Fruit fly (Drosophila melanogaster) whole organism, embryonic: ENCODE results near the gene Hsp67Ba.
A peak's percentile ranks its signal among the peaks of the same experiment; 100 is the strongest.

Experiments used
- Ada2b ChIP-seq: fragments of 200-800 bp; sonication (Bioruptor generic); IDR thresholded peaks from 2 replicates; pipeline ENCODE4 v1.3.6; 2022; ENCODE audit warnings: missing biosample characterization, missing genetic modification characterization
- Aef1 ChIP-seq: fragments of 200-800 bp; sonication (Bioruptor generic); IDR thresholded peaks from 3 replicates; pipeline ENCODE4 v1.3.6; 2022; ENCODE audit warnings: missing biosample characterization, missing genetic modification characterization
- BEAF-32 ChIP-seq: fragments of 200-800 bp; sonication (Bioruptor generic); optimal IDR thresholded peaks from 3 replicates; lab custom pipeline; 2017; ENCODE audit warnings: missing biosample characterization, missing genetic modification characterization, mild to moderate bottlenecking, moderate library complexity, missing genetic modification reagents
- C15 ChIP-seq: fragments of 200-800 bp; sonication (Bioruptor generic); IDR thresholded peaks from 3 replicates; pipeline ENCODE4 v1.3.6; 2022; ENCODE audit warnings: missing biosample characterization, missing genetic modification characterization
- CG11696 ChIP-seq: fragments of 200-800 bp; sonication (Bioruptor generic); IDR thresholded peaks from 2 replicates; pipeline ENCODE4 v1.3.6; 2022; ENCODE audit warnings: missing biosample characterization, missing genetic modification characterization
- CG12744 ChIP-seq: fragments of 200-800 bp; sonication (Bioruptor generic); optimal IDR thresholded peaks from 2 replicates; lab custom pipeline; 2016; ENCODE audit warnings: missing biosample characterization, missing genetic modification characterization
- CG12942 ChIP-seq: fragments of 200-800 bp; sonication (Bioruptor generic); optimal IDR thresholded peaks from 3 replicates; lab custom pipeline; 2016; ENCODE audit warnings: missing biosample characterization, missing genetic modification characterization
- CG13775 ChIP-seq: fragments of 200-800 bp; sonication (Bioruptor generic); optimal IDR thresholded peaks from 3 replicates; lab custom pipeline; 2017; ENCODE audit warnings: missing biosample characterization, mild to moderate bottlenecking, missing genetic modification characterization
- CG15073 ChIP-seq: fragments of 200-800 bp; sonication (Bioruptor generic); optimal IDR thresholded peaks from 2 replicates; lab custom pipeline; 2016; ENCODE audit warnings: missing biosample characterization, missing genetic modification characterization
- CG15479 ChIP-seq: fragments of 200-800 bp; sonication (Bioruptor generic); optimal IDR thresholded peaks from 3 replicates; lab custom pipeline; 2019; ENCODE audit warnings: missing biosample characterization, mild to moderate bottlenecking, missing genetic modification characterization, moderate library complexity
- CG17359 ChIP-seq: fragments of 200-800 bp; sonication (Bioruptor generic); optimal IDR thresholded peaks from 3 replicates; lab custom pipeline; 2018; ENCODE audit warnings: missing biosample characterization, mild to moderate bottlenecking, missing genetic modification characterization, moderate library complexity
- CG17802 ChIP-seq: fragments of 200-800 bp; sonication (Bioruptor generic); optimal IDR thresholded peaks from 2 replicates; lab custom pipeline; 2018; ENCODE audit warnings: missing biosample characterization, mild to moderate bottlenecking, missing genetic modification characterization, moderate library complexity
- CG2199 ChIP-seq: fragments of 200-800 bp; sonication (Bioruptor generic); IDR thresholded peaks from 3 replicates; pipeline ENCODE4 v1.3.6; 2022; ENCODE audit warnings: missing biosample characterization, missing genetic modification characterization
- CG2875 ChIP-seq: fragments of 200-800 bp; sonication (Bioruptor generic); optimal IDR thresholded peaks from 2 replicates; lab custom pipeline; 2017; ENCODE audit warnings: missing biosample characterization, mild to moderate bottlenecking, missing genetic modification characterization, missing genetic modification reagents
- CG31224 ChIP-seq: fragments of 200-800 bp; sonication (Bioruptor generic); IDR thresholded peaks from 2 replicates; pipeline ENCODE4 v1.3.6; 2022; ENCODE audit warnings: missing biosample characterization, missing genetic modification characterization
- CG33557 ChIP-seq: fragments of 200-800 bp; sonication (Bioruptor generic); optimal IDR thresholded peaks from 2 replicates; lab custom pipeline; 2019; ENCODE audit warnings: missing biosample characterization, mild to moderate bottlenecking, missing genetic modification characterization, moderate library complexity
- CG6175 ChIP-seq: fragments of 200-800 bp; sonication (Bioruptor generic); IDR thresholded peaks from 3 replicates; pipeline ENCODE4 v1.3.6; 2022; ENCODE audit warnings: missing biosample characterization, missing genetic modification characterization
- CG6654 ChIP-seq: fragments of 200-800 bp; sonication (Bioruptor generic); optimal IDR thresholded peaks from 2 replicates; lab custom pipeline; 2017; ENCODE audit warnings: missing biosample characterization, mild to moderate bottlenecking, missing genetic modification characterization
- CG9727 ChIP-seq: fragments of 200-800 bp; sonication (Bioruptor generic); optimal IDR thresholded peaks from 3 replicates; lab custom pipeline; 2017; ENCODE audit warnings: missing biosample characterization, mild to moderate bottlenecking, missing genetic modification characterization
- CG9932 ChIP-seq: fragments of 200-800 bp; sonication (Bioruptor generic); IDR thresholded peaks from 2 replicates; pipeline ENCODE4 v1.3.6; 2022; ENCODE audit warnings: missing biosample characterization, missing genetic modification characterization
- Dip3 ChIP-seq: fragments of 200-800 bp; sonication (Bioruptor generic); optimal IDR thresholded peaks from 3 replicates; lab custom pipeline; 2016; ENCODE audit warnings: missing biosample characterization, missing genetic modification characterization
- Fer1 ChIP-seq: fragments of 200-800 bp; sonication (Bioruptor generic); optimal IDR thresholded peaks from 2 replicates; lab custom pipeline; 2017; ENCODE audit warnings: missing biosample characterization, mild to moderate bottlenecking, missing genetic modification characterization
- Fer3 ChIP-seq: fragments of 200-800 bp; sonication (Bioruptor generic); optimal IDR thresholded peaks from 2 replicates; lab custom pipeline; 2018; ENCODE audit warnings: missing biosample characterization, mild to moderate bottlenecking, missing genetic modification characterization, moderate library complexity
- H2.0 ChIP-seq: fragments of 200-800 bp; sonication (Bioruptor generic); IDR thresholded peaks from 2 replicates; pipeline ENCODE4 v1.3.6; 2022; ENCODE audit warnings: missing biosample characterization, missing genetic modification characterization
- HHEX ChIP-seq: fragments of 200-800 bp; sonication (Bioruptor generic); optimal IDR thresholded peaks from 3 replicates; lab custom pipeline; 2017; ENCODE audit warnings: missing biosample characterization, mild to moderate bottlenecking, missing genetic modification characterization, missing genetic modification reagents
- MBD-R2 ChIP-seq: fragments of 200-800 bp; sonication (Bioruptor generic); IDR thresholded peaks from 2 replicates; pipeline ENCODE4 v1.3.6; 2022; ENCODE audit warnings: missing biosample characterization, missing genetic modification characterization
- NK7.1 ChIP-seq: fragments of 200-800 bp; sonication (Bioruptor generic); optimal IDR thresholded peaks from 3 replicates; lab custom pipeline; 2016; ENCODE audit warnings: missing biosample characterization, missing genetic modification characterization
- Nf-YB ChIP-seq: fragments of 200-800 bp; sonication (Bioruptor generic); optimal IDR thresholded peaks from 3 replicates; lab custom pipeline; 2019; ENCODE audit warnings: missing biosample characterization, mild to moderate bottlenecking, missing genetic modification characterization, moderate library complexity
- Pdp1 ChIP-seq, 2 experiments: fragments of 200-800 bp; sonication (Bioruptor generic); optimal IDR thresholded peaks; 3 replicates each; lab custom pipeline; 2016; ENCODE audit warnings: missing biosample characterization in 2 of 2, missing genetic modification characterization in 2 of 2, mild to moderate bottlenecking in 1 of 2, moderate library complexity in 1 of 2
- Poxn ChIP-seq: fragments of 200-800 bp; sonication (Bioruptor generic); IDR thresholded peaks from 2 replicates; pipeline ENCODE4 v1.3.6; 2022; ENCODE audit warnings: missing biosample characterization, missing genetic modification characterization
- Scr ChIP-seq: fragments of 200-800 bp; sonication (Bioruptor generic); IDR thresholded peaks from 2 replicates; pipeline ENCODE4 v1.3.6; 2022; ENCODE audit warnings: missing biosample characterization, missing genetic modification characterization; ENCODE audit not compliant: partially characterized antibody
- Side ChIP-seq: fragments of 200-800 bp; sonication (Bioruptor generic); optimal IDR thresholded peaks from 2 replicates; lab custom pipeline; 2016; ENCODE audit warnings: missing biosample characterization, missing genetic modification characterization
- Ssrp ChIP-seq: fragments of 200-800 bp; sonication (Bioruptor generic); optimal IDR thresholded peaks from 2 replicates; lab custom pipeline; 2018; ENCODE audit warnings: missing biosample characterization, mild to moderate bottlenecking, missing genetic modification characterization, moderate library complexity
- Xrp1 ChIP-seq: fragments of 200-800 bp; sonication (Bioruptor generic); IDR thresholded peaks from 2 replicates; pipeline ENCODE4 v1.3.6; 2022; ENCODE audit warnings: missing biosample characterization, missing genetic modification characterization
- ap ChIP-seq: fragments of 200-800 bp; sonication (Bioruptor generic); IDR thresholded peaks from 2 replicates; pipeline ENCODE4 v1.3.6; 2022; ENCODE audit warnings: missing biosample characterization, missing genetic modification characterization
- bab2 ChIP-seq: fragments of 200-800 bp; sonication (Bioruptor generic); optimal IDR thresholded peaks from 2 replicates; lab custom pipeline; 2016; ENCODE audit warnings: missing biosample characterization, missing genetic modification characterization
- btn ChIP-seq: fragments of 200-800 bp; sonication (Bioruptor generic); optimal IDR thresholded peaks from 2 replicates; lab custom pipeline; 2016; ENCODE audit warnings: missing biosample characterization, missing genetic modification characterization
- crc ChIP-seq: fragments of 200-800 bp; sonication (Bioruptor generic); optimal IDR thresholded peaks from 2 replicates; lab custom pipeline; 2016; ENCODE audit warnings: missing biosample characterization, missing genetic modification characterization
- emc ChIP-seq: fragments of 200-800 bp; sonication (Bioruptor generic); optimal IDR thresholded peaks from 2 replicates; lab custom pipeline; 2016; ENCODE audit warnings: missing biosample characterization, missing genetic modification characterization
- inv ChIP-seq: fragments of 200-800 bp; sonication (Bioruptor generic); IDR thresholded peaks from 2 replicates; pipeline ENCODE4 v1.3.6; 2022; ENCODE audit warnings: missing biosample characterization, missing genetic modification characterization; ENCODE audit not compliant: partially characterized antibody
- jigr1 ChIP-seq: fragments of 200-800 bp; sonication (Bioruptor generic); IDR thresholded peaks from 3 replicates; pipeline ENCODE4 v1.3.6; 2022; ENCODE audit warnings: missing biosample characterization, missing genetic modification characterization
- oc ChIP-seq: fragments of 200-800 bp; sonication (Bioruptor generic); optimal IDR thresholded peaks from 2 replicates; lab custom pipeline; 2018; ENCODE audit warnings: missing biosample characterization, mild to moderate bottlenecking, missing genetic modification characterization, moderate library complexity
- psq ChIP-seq: fragments of 200-800 bp; sonication (Bioruptor generic); optimal IDR thresholded peaks from 2 replicates; lab custom pipeline; 2017; ENCODE audit warnings: missing biosample characterization, missing genetic modification characterization
- rib ChIP-seq: fragments of 200-800 bp; sonication (Bioruptor generic); IDR thresholded peaks from 2 replicates; pipeline ENCODE4 v1.3.6; 2022; ENCODE audit warnings: missing biosample characterization, missing genetic modification characterization
- sim ChIP-seq: fragments of 200-800 bp; sonication (Bioruptor generic); IDR thresholded peaks from 2 replicates; pipeline ENCODE4 v1.3.6; 2022; ENCODE audit warnings: missing biosample characterization, missing genetic modification characterization
- toy ChIP-seq: fragments of 200-800 bp; sonication (Bioruptor generic); IDR thresholded peaks from 2 replicates; pipeline ENCODE4 v1.3.6; 2022; ENCODE audit warnings: missing biosample characterization, missing genetic modification characterization
- trem ChIP-seq: fragments of 200-800 bp; optimal IDR thresholded peaks from 3 replicates; lab custom pipeline; 2019; ENCODE audit warnings: missing biosample characterization, mild to moderate bottlenecking, missing genetic modification characterization, moderate library complexity
- vfl ChIP-seq: fragments of 200-800 bp; sonication (Bioruptor generic); optimal IDR thresholded peaks from 2 replicates; lab custom pipeline; 2016; ENCODE audit warnings: missing biosample characterization, missing genetic modification characterization
- wor ChIP-seq: fragments of 200-800 bp; sonication (Bioruptor generic); IDR thresholded peaks from 2 replicates; pipeline ENCODE4 v1.3.6; 2022; ENCODE audit warnings: missing biosample characterization, missing genetic modification characterization
- zen ChIP-seq: fragments of 200-800 bp; sonication (Bioruptor generic); optimal IDR thresholded peaks from 3 replicates; lab custom pipeline; 2018; ENCODE audit warnings: missing biosample characterization, mild to moderate bottlenecking, missing genetic modification characterization, moderate library complexity

The Hsp67Ba gene

DNA sequence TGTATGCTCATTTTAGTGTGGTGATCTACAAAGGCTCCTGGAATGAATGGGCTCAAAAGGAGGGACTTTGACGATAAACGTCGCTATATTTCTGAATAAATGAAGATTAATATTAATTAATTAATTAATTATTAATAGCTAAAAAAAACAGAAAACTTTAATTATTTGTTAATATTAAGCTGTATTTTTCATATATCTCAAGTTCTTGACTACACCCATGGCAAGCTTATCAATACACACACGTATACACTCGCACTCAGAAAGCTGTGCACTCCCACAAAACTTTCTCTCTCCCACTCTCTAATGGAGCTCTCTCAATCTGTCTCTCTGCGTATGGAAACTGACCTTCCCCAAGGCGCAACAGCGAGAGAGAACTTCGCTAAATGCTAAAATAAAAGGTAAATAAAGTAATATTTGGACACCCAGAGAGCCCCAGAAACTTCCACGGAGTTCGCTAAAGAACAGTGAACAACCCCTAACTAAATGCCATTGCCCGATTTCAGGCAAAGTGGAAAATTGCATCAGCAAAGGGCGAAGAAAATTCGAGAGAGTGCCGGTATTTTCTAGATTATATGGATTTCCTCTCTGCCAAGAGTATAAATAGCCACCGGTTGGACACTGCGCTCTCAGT is 5.8 kb downstream of the Hsp67Ba start (continued):
- TF ChIP-seq Fer3 (tag; lab: Kevin White, UChicago) (peak; percentile 70), NK7.1 (GFP tag; lab: Kevin White, UChicago) (no peak), MBD-R2 (GFP tag; lab: Robert Waterston, UW) (peak; percentile 44), BEAF-32 (GFP tag; lab: Kevin White, UChicago) (no peak), CG11696 (GFP tag; lab: Robert Waterston, UW) (peak; percentile 58), sim (GFP tag; lab: Robert Waterston, UW) (peak; percentile 30; the same call in 1 of the 2 replicates), CG17802 (tag; lab: Kevin White, UChicago) (no peak), Xrp1 (GFP tag; lab: Robert Waterston, UW) (peak; percentile 75), CG2875 (GFP tag; lab: Kevin White, UChicago) (peak; percentile 64), Aef1 (GFP tag; lab: Robert Waterston, UW) (peak; percentile 45), oc (tag; lab: Kevin White, UChicago) (peak; percentile 82), CG33557 (peak; percentile 34), CG17359 (tag; lab: Kevin White, UChicago) (peak; percentile 82), rib (no peak), CG6175 (no peak), CG2199 (GFP tag; lab: Robert Waterston, UW) (no peak), wor (peak; percentile 46; the same call in 1 of the 2 replicates), zen (tag; lab: Kevin White, UChicago) (peak; percentile 2), ap (GFP tag; lab: Robert Waterston, UW) (peak; percentile 41; the same call in 1 of the 2 replicates), bab2 (GFP tag; lab: Kevin White, UChicago) (peak; percentile 17), CG9932 (GFP tag; lab: Robert Waterston, UW) (peak; percentile 61), Ada2b (GFP tag; lab: Robert Waterston, UW) (peak; percentile 81), Scr (no peak), CG15479 (GFP tag; lab: Kevin White, UChicago) (peak; percentile 13), Fer1 (peak; percentile 81), HHEX (GFP tag; lab: Kevin White, UChicago) (peak; percentile 77), trem (tag; lab: Kevin White, UChicago) (peak; percentile 56), jigr1 (GFP tag; lab: Robert Waterston, UW) (no peak), psq (GFP tag; lab: Kevin White, UChicago) (peak; percentile 9), CG9727 (GFP tag; lab: Kevin White, UChicago) (peak; percentile 66), Side (no peak), CG31224 (peak; percentile 40; the same call in 1 of the 2 replicates), Nf-YB (peak; percentile 30), C15 (GFP tag; lab: Robert Waterston, UW) (no peak), CG13775 (GFP tag; lab: Kevin White, UChicago) (peak; percentile 56), vfl (GFP tag; lab: Kevin White, UChicago) (no peak), toy (GFP tag; lab: Robert Waterston, UW) (0 out of 2 replicates have a peak, but pooled peaks have one; percentile 29), CG15073 (GFP tag; lab: Kevin White, UChicago) (no peak), inv (GFP tag; lab: Robert Waterston, UW) (no peak), H2.0 (GFP tag; lab: Robert Waterston, UW) (peak; percentile 54; the same call in 1 of the 2 replicates), Pdp1 (GFP tag; optimal IDR thresholded peaks at IDR 0.05; lab: Kevin White, UChicago) (peak in 1 of 2 experiments; percentile 19), Dip3 (GFP tag; lab: Kevin White, UChicago) (peak; percentile 34), CG6654 (GFP tag; lab: Kevin White, UChicago) (no peak), Ssrp (tag; lab: Kevin White, UChicago) (peak; percentile 54), CG12744 (GFP tag; lab: Kevin White, UChicago) (no peak), crc (GFP tag; lab: Kevin White, UChicago) (no peak), CG12942 (GFP tag; lab: Kevin White, UChicago) (no peak), emc (GFP tag; lab: Kevin White, UChicago) (no peak), Poxn (GFP tag; lab: Robert Waterston, UW) (no peak), btn (no peak)
